Worm (Caenorhabditis elegans): ENCODE results near the gene T25D10.1.

T25D10.1 gene

ce11 chrII:6394037-6394436 lies 9.2 kb upstream of the T25D10.1 start:
- TF ChIP-seq mes-4 (tag; optimal IDR thresholded peaks at IDR 0.05) (no peak), nfya-1 (tag; optimal IDR thresholded peaks at IDR 0.05; ENCODE audit: borderline replicate concordance, insufficient read depth) (no peak), Y79H2A.3 (GFP tag; conservative IDR thresholded peaks at IDR 0.05) (no peak), ztf-25 (GFP tag; IDR thresholded peaks at IDR 0.05) (no peak), snpc-1.1 (tag; optimal IDR thresholded peaks at IDR 0.05; ENCODE audit: insufficient read depth) (no peak), hlh-26 (GFP tag; conservative IDR thresholded peaks at IDR 0.05) (no peak), zfh-2 (GFP tag; conservative IDR thresholded peaks at IDR 0.05) (no peak), tlf-1 (GFP tag; optimal IDR thresholded peaks at IDR 0.05) (no peak)

ce11 chrII:6398406-6398805 lies 4.8 kb upstream of the T25D10.1 start, which contains the start of gene zig-10:
zig-10 (plus strand) TSS chrII:6398706.
- TF ChIP-seq ztf-18 (tag; optimal IDR thresholded peaks at IDR 0.05) (no peak), egrh-3 (GFP tag; IDR thresholded peaks at IDR 0.05) (no peak), F22D6.2 (tag; optimal IDR thresholded peaks at IDR 0.05) (no peak), F57C9.4 (tag; optimal IDR thresholded peaks at IDR 0.05) (no peak), F33H1.4 (GFP tag; IDR thresholded peaks at IDR 0.05) (no peak), ZK185.1 (tag; optimal IDR thresholded peaks at IDR 0.05; ENCODE audit: poor library complexity, severe bottlenecking) (no peak), zim-3 (tag; optimal IDR thresholded peaks at IDR 0.05) (no peak), xnd-1 (tag; optimal IDR thresholded peaks at IDR 0.05) (no peak), dpl-1 (GFP tag; optimal IDR thresholded peaks at IDR 0.05) (no peak), let-526 (GFP tag; IDR thresholded peaks at IDR 0.05) (no peak), madf-3 (GFP tag; IDR thresholded peaks at IDR 0.05) (no peak), ztf-25 (GFP tag; IDR thresholded peaks at IDR 0.05) (no peak), ceh-58 (GFP tag; IDR thresholded peaks at IDR 0.05) (no peak), lin-54 (GFP tag; optimal IDR thresholded peaks at IDR 0.05) (no peak), F39B2.1 (GFP tag; IDR thresholded peaks at IDR 0.05) (no peak)

- TF ChIP-seq F57A8.1 (GFP tag; optimal IDR thresholded peaks at IDR 0.05): no peak
- TF ChIP-seq ets-4 (GFP tag; optimal IDR thresholded peaks at IDR 0.05): no peak
- no peak for TF ChIP-seq snpc-1.3 (tag; optimal IDR thresholded peaks at IDR 0.05; ENCODE audit: insufficient read depth)
- no peak for TF ChIP-seq B0336.3 (GFP tag; IDR thresholded peaks at IDR 0.05)
- TF ChIP-seq die-1 (tag; optimal IDR thresholded peaks at IDR 0.05): no peak
- TF ChIP-seq F10E7.11 (tag; optimal IDR thresholded peaks at IDR 0.05): no peak
- TF ChIP-seq somi-1 (GFP tag; optimal IDR thresholded peaks at IDR 0.05): no peak
- TF ChIP-seq tbx-9 (tag; optimal IDR thresholded peaks at IDR 0.05; ENCODE audit: borderline replicate concordance): no peak
- no peak for TF ChIP-seq nfya-1 (tag; optimal IDR thresholded peaks at IDR 0.05; ENCODE audit: borderline replicate concordance, insufficient read depth)
- no peak for TF ChIP-seq B0035.1 (tag; optimal IDR thresholded peaks at IDR 0.05)
- no peak for TF ChIP-seq F55B11.4 (tag; optimal IDR thresholded peaks at IDR 0.05; ENCODE audit: borderline replicate concordance, insufficient read depth)
- TF ChIP-seq B0261.1 (tag; optimal IDR thresholded peaks at IDR 0.05): no peak
- no peak for TF ChIP-seq repo-1 (tag; optimal IDR thresholded peaks at IDR 0.05)
These were observed 1.6 kb upstream of the T25D10.1 start, which contains the start of gene btb-2 for ce11 chrII:6401649-6402048. btb-2 (plus strand) TSS chrII:6401949.

- no peak for TF ChIP-seq F39B2.1 (GFP tag; IDR thresholded peaks at IDR 0.05)
- TF ChIP-seq lsy-27 (tag; optimal IDR thresholded peaks at IDR 0.05; ENCODE audit: borderline replicate concordance, insufficient read depth): no peak
- TF ChIP-seq ztf-18 (tag; optimal IDR thresholded peaks at IDR 0.05): no peak
- TF ChIP-seq madf-6 (GFP tag; IDR thresholded peaks at IDR 0.05): no peak
- no peak for TF ChIP-seq T07F8.4 (tag; optimal IDR thresholded peaks at IDR 0.05)
- no peak for TF ChIP-seq Y53G8AR.9 (GFP tag; conservative IDR thresholded peaks at IDR 0.05)
- no peak for TF ChIP-seq Y56A3A.18 (GFP tag; IDR thresholded peaks at IDR 0.05)
- no peak for TF ChIP-seq madf-3 (GFP tag; IDR thresholded peaks at IDR 0.05)
- TF ChIP-seq ceh-79 (tag; optimal IDR thresholded peaks at IDR 0.05): no peak
- no peak for TF ChIP-seq ccch-3 (GFP tag; optimal IDR thresholded peaks at IDR 0.05)
- TF ChIP-seq egl-44 (GFP tag; IDR thresholded peaks at IDR 0.05): no peak
- TF ChIP-seq snpc-3.4 (tag; optimal IDR thresholded peaks at IDR 0.05): no peak
- TF ChIP-seq nhr-179 (tag; optimal IDR thresholded peaks at IDR 0.05): no peak
- TF ChIP-seq pha-4 (tag; optimal IDR thresholded peaks at IDR 0.05): no peak
These were observed 4.1 kb downstream of the T25D10.1 start, which contains the start of gene spp-11 for ce11 chrII:6407279-6407678. spp-11 (minus strand) TSS chrII:6407379.
